Worm (Caenorhabditis elegans) whole organism, early embryonic: ENCODE measurements around the gene C13F10.8.

Experiments
- B0310.2 ChIP-seq: sonication (generic microtip); optimal IDR thresholded peaks from 2 replicates; lab custom pipeline; 2016; ENCODE audit warnings: mild to moderate bottlenecking, missing genetic modification characterization, missing compliant biosample characterization
- F13C5.2 ChIP-seq: sonication (generic microtip); optimal IDR thresholded peaks from 2 replicates; lab custom pipeline; 2017; ENCODE audit warnings: mild to moderate bottlenecking, missing genetic modification characterization, inconsistent platforms, missing compliant biosample characterization
- aly-1 ChIP-seq: sonication (generic microtip); optimal IDR thresholded peaks from 2 replicates; lab custom pipeline; 2016; ENCODE audit warnings: missing genetic modification characterization, missing compliant biosample characterization
- ama-1 ChIP-seq: fragments of 150-350 bp; optimal IDR thresholded peaks from 2 replicates; lab custom pipeline; 2014
- ceh-13 ChIP-seq: fragments of 200-800 bp; sonication (Bioruptor generic); optimal IDR thresholded peaks from 2 replicates; lab custom pipeline; 2018; ENCODE audit warnings: mild to moderate bottlenecking, missing genetic modification characterization, missing compliant biosample characterization
- ceh-36 ChIP-seq: sonication (generic microtip); optimal IDR thresholded peaks from 2 replicates; lab custom pipeline; 2016; ENCODE audit warnings: missing genetic modification characterization, inconsistent platforms, missing compliant biosample characterization
- ets-7 ChIP-seq: sonication (generic microtip); optimal IDR thresholded peaks from 2 replicates; lab custom pipeline; 2016; ENCODE audit warnings: missing genotype, missing genetic modification characterization, missing compliant biosample characterization
- flt-1 ChIP-seq: fragments of 200-800 bp; sonication (Bioruptor generic); IDR thresholded peaks from 2 replicates; pipeline ENCODE4 v1.3.6; 2022; ENCODE audit warnings: missing genetic modification characterization, missing compliant biosample characterization
- hmbx-1 ChIP-seq: sonication (generic microtip); optimal IDR thresholded peaks from 2 replicates; lab custom pipeline; 2016; ENCODE audit warnings: mild to moderate bottlenecking, missing genetic modification characterization, missing compliant biosample characterization
- hmg-4 ChIP-seq: fragments of 200-800 bp; sonication (Bioruptor generic); optimal IDR thresholded peaks from 2 replicates; lab custom pipeline; 2018; ENCODE audit warnings: mild to moderate bottlenecking, missing genetic modification characterization, missing compliant biosample characterization
- hnd-1 ChIP-seq: sonication (generic microtip); optimal IDR thresholded peaks from 2 replicates; lab custom pipeline; 2016; ENCODE audit warnings: missing genetic modification characterization, missing compliant biosample characterization
- pes-1 ChIP-seq: fragments of 200-800 bp; sonication (Bioruptor generic); IDR thresholded peaks from 2 replicates; pipeline ENCODE4 v1.3.6; 2022; ENCODE audit warnings: missing genetic modification reagents, missing genetic modification characterization, missing compliant biosample characterization
- scrt-1 ChIP-seq: fragments of 200-800 bp; sonication (Bioruptor generic); IDR thresholded peaks from 2 replicates; pipeline ENCODE4 v1.3.6; 2022; ENCODE audit warnings: missing genetic modification characterization, missing compliant biosample characterization
- sea-1 ChIP-seq: fragments of 200-800 bp; sonication (Bioruptor generic); conservative IDR thresholded peaks from 2 replicates; pipeline ENCODE4 v1.3.6; 2022; ENCODE audit warnings: missing genetic modification characterization, missing compliant biosample characterization
- tbx-11 ChIP-seq: fragments of 200-800 bp; sonication (Bioruptor generic); IDR thresholded peaks from 2 replicates; pipeline ENCODE4 v1.3.6; 2022; ENCODE audit warnings: missing genetic modification characterization, missing compliant biosample characterization
- tbx-37 ChIP-seq: fragments of 200-800 bp; sonication (Bioruptor generic); conservative IDR thresholded peaks from 2 replicates; pipeline ENCODE4 v1.3.6; 2022; ENCODE audit warnings: missing genetic modification reagents, missing genetic modification characterization, missing compliant biosample characterization
- tra-4 ChIP-seq: sonication (generic microtip); optimal IDR thresholded peaks from 2 replicates; lab custom pipeline; 2017; ENCODE audit warnings: missing genetic modification characterization, missing compliant biosample characterization

Gene C13F10.8

DNA sequence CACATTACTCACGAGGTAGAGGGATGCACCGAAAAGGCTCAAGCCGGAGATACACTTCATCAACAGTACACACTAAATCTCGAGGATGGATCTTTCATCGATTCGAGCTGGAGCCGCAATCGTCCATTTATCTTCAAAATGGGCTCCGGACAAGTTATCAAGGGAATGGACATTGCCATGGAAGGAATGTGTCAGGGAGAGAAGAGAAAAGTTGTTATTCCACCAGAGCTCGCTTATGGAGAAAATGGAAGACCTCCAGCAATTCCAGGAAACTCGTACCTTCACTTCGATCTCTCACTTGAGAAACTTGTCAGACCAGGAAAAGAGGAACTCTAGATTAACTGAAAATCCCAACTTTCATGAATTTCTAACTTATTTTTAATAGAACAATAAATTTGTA, 5.1 kb upstream of the C13F10.8 start:
- TF ChIP-seq ets-7: no peak
- peak; percentile 75 for TF ChIP-seq ama-1 (lab: Kevin White, UChicago)

DNA sequence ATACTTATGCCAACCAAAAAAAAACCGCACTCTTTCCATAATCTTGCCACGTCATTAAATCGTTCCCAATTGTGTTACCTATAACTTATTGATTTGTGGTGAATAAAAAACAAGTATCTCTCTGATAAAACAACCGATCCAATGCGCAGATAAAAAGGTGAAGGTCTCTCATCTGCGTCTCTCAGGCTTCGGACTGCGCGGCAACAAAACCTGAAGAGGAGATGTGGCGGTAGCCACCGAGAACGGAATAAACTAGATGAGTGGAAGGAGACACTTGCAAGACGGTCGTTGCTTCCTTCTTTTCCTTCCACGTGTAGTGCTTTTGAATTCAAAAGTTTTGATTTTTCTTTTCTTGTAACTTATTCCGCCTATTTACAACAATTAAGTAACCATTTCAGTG, 4.1 kb upstream of the C13F10.8 start, which contains the start of gene fkb-3:
TSS of gene fkb-3 (plus strand) at position 277 of the 400 bp plus-strand sequence.
- TF ChIP-seq scrt-1 (no peak), tra-4 (tag; lab: Kevin White, UChicago) (no peak), hmg-4 (GFP tag; lab: Kevin White, UChicago) (no peak), hmbx-1 (tag; lab: Kevin White, UChicago) (no peak), tbx-11 (no peak), ceh-36 (tag; lab: Kevin White, UChicago) (no peak)

DNA sequence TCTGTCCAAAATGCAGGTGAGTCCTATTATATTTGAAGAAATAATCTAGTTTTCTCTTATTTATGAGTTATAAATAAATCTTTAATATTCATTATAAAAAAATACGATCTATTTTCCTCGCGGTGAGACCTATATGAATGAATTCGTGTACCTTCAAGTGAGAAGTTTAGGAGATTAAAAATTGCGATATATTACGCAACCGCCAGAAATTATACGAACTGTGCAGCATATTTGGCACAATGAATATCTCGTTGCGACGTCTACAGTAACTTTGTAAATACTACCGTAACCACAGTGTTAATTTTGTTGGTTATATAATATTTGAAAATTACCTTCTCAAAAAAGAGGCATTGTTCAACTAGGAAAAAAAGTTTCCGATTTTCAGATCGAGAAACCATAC, 3.5 kb upstream of the C13F10.8 start:
- no peak for TF ChIP-seq tbx-11
- no peak for TF ChIP-seq scrt-1
- TF ChIP-seq F13C5.2 (tag; lab: Kevin White, UChicago): no peak
- TF ChIP-seq ceh-13 (GFP tag; lab: Kevin White, UChicago): no peak
- TF ChIP-seq hmg-4 (GFP tag; lab: Kevin White, UChicago): no peak
- TF ChIP-seq pes-1 (GFP tag; lab: Robert Waterston, UW): no peak
- TF ChIP-seq tra-4 (tag; lab: Kevin White, UChicago): no peak
- TF ChIP-seq aly-1 (tag; lab: Kevin White, UChicago): no peak
- no peak for TF ChIP-seq hnd-1 (tag; lab: Kevin White, UChicago)
- no peak for TF ChIP-seq ceh-36 (tag; lab: Kevin White, UChicago)
- no peak for TF ChIP-seq flt-1
- TF ChIP-seq ama-1 (lab: Kevin White, UChicago): no peak
- TF ChIP-seq tbx-37 (GFP tag; lab: Robert Waterston, UW): no peak
- TF ChIP-seq ets-7: no peak
- no peak for TF ChIP-seq sea-1 (GFP tag; lab: Robert Waterston, UW)
- no peak for TF ChIP-seq B0310.2 (tag; lab: Kevin White, UChicago)
- no peak for TF ChIP-seq hmbx-1 (tag; lab: Kevin White, UChicago)

DNA sequence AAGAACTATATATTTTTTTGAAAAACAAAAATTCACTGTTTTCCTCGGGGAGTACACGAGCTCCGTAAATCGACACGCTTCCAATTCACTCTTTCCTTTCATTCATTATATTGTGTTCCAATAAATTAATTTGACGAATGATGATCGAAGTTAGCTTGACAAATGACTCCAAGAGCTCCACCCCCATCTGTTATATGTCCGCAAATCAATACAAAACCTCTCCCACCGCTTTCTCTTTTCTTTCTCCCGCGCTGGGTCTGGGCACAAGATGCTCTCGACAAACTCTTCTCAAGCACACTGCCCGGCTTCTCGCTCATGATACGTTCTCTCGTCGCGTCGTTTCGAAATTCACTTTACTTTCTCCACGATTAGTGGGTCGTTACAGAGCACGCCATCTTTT, 3.1 kb upstream of the C13F10.8 start, which contains the start of gene C13F10.1:
TSS of gene C13F10.1 (plus strand) at position 138 of the 400 bp plus-strand sequence.
- TF ChIP-seq pes-1 (GFP tag; lab: Robert Waterston, UW): no peak
- TF ChIP-seq hnd-1 (tag; lab: Kevin White, UChicago): no peak
- no peak for TF ChIP-seq hmg-4 (GFP tag; lab: Kevin White, UChicago)
- TF ChIP-seq F13C5.2 (tag; lab: Kevin White, UChicago): no peak
- TF ChIP-seq tbx-37 (GFP tag; lab: Robert Waterston, UW): no peak
- no peak for TF ChIP-seq aly-1 (tag; lab: Kevin White, UChicago)
- no peak for TF ChIP-seq ama-1 (lab: Kevin White, UChicago)

DNA sequence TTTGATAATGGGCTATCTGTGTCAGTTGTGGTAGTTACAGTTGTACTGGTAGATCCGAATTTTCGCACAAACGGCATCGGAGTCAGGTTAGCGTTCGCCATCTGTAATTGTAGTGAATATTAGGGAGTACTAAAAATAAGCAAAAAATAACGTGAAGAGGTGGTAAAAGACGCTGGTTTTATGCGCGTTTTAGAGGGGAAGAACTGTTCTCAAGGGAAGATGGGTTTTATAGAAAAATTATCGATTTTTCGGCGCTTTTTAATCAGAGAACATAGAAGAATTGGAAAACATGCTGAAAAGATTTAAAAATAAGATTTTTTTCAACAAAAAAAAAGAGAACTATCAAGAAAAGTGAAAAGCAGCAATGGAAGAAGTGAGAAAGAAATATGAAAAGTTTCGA, 2.3 kb upstream of the C13F10.8 start, which contains the start of gene C13F10.7:
TSS of gene C13F10.7 (minus strand) at position 101 of the 400 bp plus-strand sequence.
- TF ChIP-seq hmbx-1 (tag; lab: Kevin White, UChicago) (no peak), ama-1 (lab: Kevin White, UChicago) (no peak), tra-4 (tag; lab: Kevin White, UChicago) (no peak), sea-1 (GFP tag; lab: Robert Waterston, UW) (no peak), scrt-1 (no peak), tbx-11 (no peak), hnd-1 (tag; lab: Kevin White, UChicago) (no peak), ceh-13 (GFP tag; lab: Kevin White, UChicago) (no peak), tbx-37 (GFP tag; lab: Robert Waterston, UW) (no peak), F13C5.2 (tag; lab: Kevin White, UChicago) (no peak), hmg-4 (GFP tag; lab: Kevin White, UChicago) (no peak), ets-7 (no peak), ceh-36 (tag; lab: Kevin White, UChicago) (no peak), aly-1 (tag; lab: Kevin White, UChicago) (no peak), pes-1 (GFP tag; lab: Robert Waterston, UW) (no peak), B0310.2 (tag; lab: Kevin White, UChicago) (no peak), flt-1 (no peak)

DNA sequence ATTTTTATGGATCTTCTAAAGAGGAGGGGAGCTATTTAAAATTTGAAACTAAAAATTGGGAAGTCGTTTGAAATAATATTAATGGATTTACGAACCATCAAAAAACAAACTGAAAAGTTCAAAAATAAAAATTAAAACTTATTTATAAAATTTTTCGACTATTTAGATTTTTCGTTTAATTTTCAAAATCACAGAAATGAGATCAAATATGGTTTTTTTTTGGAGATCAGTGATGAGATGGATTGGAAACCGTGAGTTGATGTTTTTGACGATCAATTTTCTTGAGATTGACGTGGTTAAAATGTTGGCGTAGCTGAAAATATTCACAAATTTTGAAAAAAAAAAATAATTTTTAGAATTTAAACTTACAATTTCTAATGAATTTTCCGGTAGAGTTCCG, 1.8 kb downstream of the C13F10.8 start, which contains the start of gene C13F10.5:
TSS of gene C13F10.5 (minus strand) at position 101 of the 400 bp plus-strand sequence.
- TF ChIP-seq flt-1 (no peak), ama-1 (lab: Kevin White, UChicago) (no peak), ceh-36 (tag; lab: Kevin White, UChicago) (no peak), tbx-37 (GFP tag; lab: Robert Waterston, UW) (no peak), scrt-1 (no peak), F13C5.2 (tag; lab: Kevin White, UChicago) (no peak), tra-4 (tag; lab: Kevin White, UChicago) (no peak), pes-1 (GFP tag; lab: Robert Waterston, UW) (no peak), hmbx-1 (tag; lab: Kevin White, UChicago) (no peak), ceh-13 (GFP tag; lab: Kevin White, UChicago) (no peak), tbx-11 (no peak), aly-1 (tag; lab: Kevin White, UChicago) (no peak), hmg-4 (GFP tag; lab: Kevin White, UChicago) (no peak), ets-7 (no peak), hnd-1 (tag; lab: Kevin White, UChicago) (no peak)

DNA sequence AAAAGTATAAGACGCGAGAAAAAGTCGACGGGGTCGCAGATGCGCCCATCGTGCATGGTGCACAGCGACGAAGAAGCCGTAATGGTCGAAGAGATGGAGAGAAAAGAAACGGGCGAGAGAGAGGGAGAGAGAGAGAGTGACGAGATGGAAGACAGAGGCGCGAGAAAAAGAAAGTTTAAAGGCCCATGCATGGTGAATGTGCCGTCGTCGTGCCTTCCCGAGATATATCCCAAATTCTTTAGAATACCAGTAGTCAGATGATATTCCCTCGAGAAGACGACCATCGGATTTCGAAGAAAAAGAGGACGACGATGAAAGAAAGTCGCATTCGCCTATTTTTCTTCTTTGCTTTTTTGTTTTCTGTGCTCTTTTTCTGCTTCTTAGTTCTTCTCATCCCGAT, 4.8 kb downstream of the C13F10.8 start:
- TF ChIP-seq tbx-37 (GFP tag; lab: Robert Waterston, UW) (no peak), ets-7 (no peak), tbx-11 (no peak), hmbx-1 (tag; lab: Kevin White, UChicago) (no peak), scrt-1 (no peak), pes-1 (GFP tag; lab: Robert Waterston, UW) (no peak), tra-4 (tag; lab: Kevin White, UChicago) (no peak), hnd-1 (tag; lab: Kevin White, UChicago) (no peak), ceh-36 (tag; lab: Kevin White, UChicago) (no peak), sea-1 (GFP tag; lab: Robert Waterston, UW) (no peak), B0310.2 (tag; lab: Kevin White, UChicago) (no peak), F13C5.2 (tag; lab: Kevin White, UChicago) (no peak), hmg-4 (GFP tag; lab: Kevin White, UChicago) (no peak), flt-1 (no peak), aly-1 (tag; lab: Kevin White, UChicago) (no peak), ama-1 (lab: Kevin White, UChicago) (no peak), ceh-13 (GFP tag; lab: Kevin White, UChicago) (no peak)
